Worm (Caenorhabditis elegans): Measurements from ENCODE around the gene C12D12.3.

- TF ChIP-seq dao-5 (tag; optimal IDR thresholded peaks at IDR 0.05) (no peak), him-1 (tag; optimal IDR thresholded peaks at IDR 0.05) (no peak)
Observed at ce11 chrX:3494634-3495033, 5.5 kb downstream of the C12D12.3 start.
